Fruit fly (Drosophila melanogaster) whole organism, embryonic: ENCODE data around the gene Indy.

Experiments
- ATbp ChIP-seq: fragments of 200-800 bp; sonication (Bioruptor generic); optimal IDR thresholded peaks from 2 replicates; lab custom pipeline; 2017; ENCODE audit warnings: missing biosample characterization, mild to moderate bottlenecking, missing genetic modification characterization, missing genetic modification reagents
- Bgb ChIP-seq: fragments of 200-800 bp; sonication (Bioruptor generic); IDR thresholded peaks from 2 replicates; pipeline ENCODE4 v1.3.6; 2022; ENCODE audit warnings: missing biosample characterization, missing genetic modification characterization; ENCODE audit not compliant: partially characterized antibody
- Bteb2 ChIP-seq: fragments of 200-800 bp; sonication (Bioruptor generic); optimal IDR thresholded peaks from 2 replicates; lab custom pipeline; 2016; ENCODE audit warnings: missing biosample characterization, missing genetic modification characterization
- CG10209 ChIP-seq: fragments of 200-800 bp; sonication (Bioruptor generic); optimal IDR thresholded peaks from 3 replicates; lab custom pipeline; 2017; ENCODE audit warnings: missing biosample characterization, mild to moderate bottlenecking, missing genetic modification characterization, missing genetic modification reagents
- CG1024 ChIP-seq: fragments of 200-800 bp; sonication (Bioruptor generic); IDR thresholded peaks from 2 replicates; pipeline ENCODE4 v1.3.6; 2022; ENCODE audit warnings: missing biosample characterization, missing genetic modification characterization
- CG10267 ChIP-seq: fragments of 200-800 bp; sonication (Bioruptor generic); optimal IDR thresholded peaks from 2 replicates; lab custom pipeline; 2018; ENCODE audit warnings: missing biosample characterization, mild to moderate bottlenecking, missing genetic modification characterization, moderate library complexity
- CG10321 ChIP-seq: fragments of 200-800 bp; sonication (Bioruptor generic); IDR thresholded peaks from 2 replicates; pipeline ENCODE4 v1.3.6; 2022; ENCODE audit warnings: missing biosample characterization, missing genetic modification characterization
- CG10543 ChIP-seq: fragments of 200-800 bp; sonication (Bioruptor generic); optimal IDR thresholded peaks from 3 replicates; lab custom pipeline; 2017; ENCODE audit warnings: missing biosample characterization, mild to moderate bottlenecking, missing genetic modification characterization, moderate library complexity
- CG11560 ChIP-seq: fragments of 200-800 bp; sonication (Bioruptor generic); IDR thresholded peaks from 3 replicates; pipeline ENCODE4 v1.3.6; 2022; ENCODE audit warnings: missing biosample characterization, missing genetic modification characterization
- CG11695 ChIP-seq: fragments of 200-800 bp; sonication (Bioruptor generic); IDR thresholded peaks from 3 replicates; pipeline ENCODE4 v1.3.6; 2022; ENCODE audit warnings: missing biosample characterization, missing genetic modification characterization
- CG12299 ChIP-seq: fragments of 200-800 bp; sonication (Bioruptor generic); optimal IDR thresholded peaks from 2 replicates; lab custom pipeline; 2018; ENCODE audit warnings: missing biosample characterization, mild to moderate bottlenecking, missing genetic modification characterization
- CG12659 ChIP-seq: fragments of 200-800 bp; sonication (Bioruptor generic); optimal IDR thresholded peaks from 3 replicates; lab custom pipeline; 2017; ENCODE audit warnings: mild to moderate bottlenecking, missing biosample characterization, missing genetic modification reagents, missing genetic modification characterization
- CG14710 ChIP-seq: fragments of 200-800 bp; sonication (Bioruptor generic); optimal IDR thresholded peaks from 3 replicates; lab custom pipeline; 2019; ENCODE audit warnings: missing biosample characterization, mild to moderate bottlenecking, missing genetic modification characterization, moderate library complexity
- CG15269 ChIP-seq: fragments of 200-800 bp; sonication (Bioruptor generic); optimal IDR thresholded peaks from 2 replicates; lab custom pipeline; 2018; ENCODE audit warnings: missing biosample characterization, mild to moderate bottlenecking, missing genetic modification characterization, moderate library complexity
- CG15696 ChIP-seq: fragments of 200-800 bp; sonication (Bioruptor generic); optimal IDR thresholded peaks from 2 replicates; lab custom pipeline; 2019; ENCODE audit warnings: missing biosample characterization, mild to moderate bottlenecking, missing genetic modification characterization, moderate library complexity
- CG17361 ChIP-seq: fragments of 200-800 bp; sonication (Bioruptor generic); IDR thresholded peaks from 3 replicates; pipeline ENCODE4 v1.3.6; 2022; ENCODE audit warnings: missing biosample characterization, missing genetic modification characterization
- CG18011 ChIP-seq: fragments of 200-800 bp; sonication (Bioruptor generic); optimal IDR thresholded peaks from 2 replicates; lab custom pipeline; 2017; ENCODE audit warnings: missing biosample characterization, missing genetic modification characterization, mild to moderate bottlenecking, moderate library complexity, missing genotype
- CG3407 ChIP-seq: fragments of 200-800 bp; sonication (Bioruptor generic); optimal IDR thresholded peaks from 2 replicates; lab custom pipeline; 2018; ENCODE audit warnings: missing biosample characterization, mild to moderate bottlenecking, missing genetic modification characterization
- CG34224 ChIP-seq: fragments of 200-800 bp; sonication (Bioruptor generic); IDR thresholded peaks from 3 replicates; pipeline ENCODE4 v1.3.6; 2022; ENCODE audit warnings: missing biosample characterization, missing genetic modification characterization; ENCODE audit not compliant: partially characterized antibody
- CG4730 ChIP-seq: fragments of 200-800 bp; sonication (Bioruptor generic); IDR thresholded peaks from 2 replicates; pipeline ENCODE4 v1.3.6; 2022; ENCODE audit warnings: missing biosample characterization, missing genetic modification characterization
- CG8281 ChIP-seq: fragments of 200-800 bp; sonication (Bioruptor generic); optimal IDR thresholded peaks from 2 replicates; lab custom pipeline; 2018; ENCODE audit warnings: missing biosample characterization, mild to moderate bottlenecking, missing genetic modification characterization, moderate library complexity
- CG8478 ChIP-seq: fragments of >200 bp; optimal IDR thresholded peaks from 2 replicates; lab custom pipeline; 2018
- Dbx ChIP-seq: fragments of 200-800 bp; sonication (Bioruptor generic); IDR thresholded peaks from 3 replicates; pipeline ENCODE4 v1.3.6; 2022; ENCODE audit warnings: missing biosample characterization, missing genetic modification characterization
- E2f2 ChIP-seq: fragments of 200-800 bp; sonication (Bioruptor generic); IDR thresholded peaks from 2 replicates; pipeline ENCODE4 v1.3.6; 2022; ENCODE audit warnings: missing biosample characterization, missing genetic modification characterization
- Ets97D ChIP-seq: fragments of 200-800 bp; sonication (Bioruptor generic); optimal IDR thresholded peaks from 3 replicates; lab custom pipeline; 2016; ENCODE audit warnings: missing biosample characterization, missing genetic modification characterization
- Fer3 ChIP-seq: fragments of 200-800 bp; sonication (Bioruptor generic); optimal IDR thresholded peaks from 2 replicates; lab custom pipeline; 2018; ENCODE audit warnings: missing biosample characterization, mild to moderate bottlenecking, missing genetic modification characterization, moderate library complexity
- Hey ChIP-seq: fragments of 200-800 bp; sonication (Bioruptor generic); optimal IDR thresholded peaks from 3 replicates; lab custom pipeline; 2018; ENCODE audit warnings: missing biosample characterization, mild to moderate bottlenecking, missing genetic modification characterization
- MTF-1 ChIP-seq: fragments of 200-800 bp; sonication (Bioruptor generic); optimal IDR thresholded peaks from 2 replicates; lab custom pipeline; 2018; ENCODE audit warnings: missing biosample characterization, mild to moderate bottlenecking, missing genetic modification characterization, borderline replicate concordance
- Med ChIP-seq: fragments of 200-800 bp; sonication (Bioruptor generic); peaks from one replicate; lab custom pipeline; 2016; ENCODE audit warnings: missing biosample characterization, missing genetic modification characterization, mild to moderate bottlenecking, inconsistent platforms, moderate library complexity
- NFAT ChIP-seq: fragments of 200-800 bp; sonication (Bioruptor generic); IDR thresholded peaks from 2 replicates; pipeline ENCODE4 v1.3.6; 2022; ENCODE audit warnings: missing biosample characterization, missing genetic modification characterization
- Nf-YC ChIP-seq: fragments of 200-800 bp; optimal IDR thresholded peaks from 3 replicates; lab custom pipeline; 2019; ENCODE audit warnings: missing biosample characterization, mild to moderate bottlenecking, missing genetic modification characterization, moderate library complexity
- Side ChIP-seq: fragments of 200-800 bp; sonication (Bioruptor generic); optimal IDR thresholded peaks from 2 replicates; lab custom pipeline; 2016; ENCODE audit warnings: missing biosample characterization, missing genetic modification characterization
- Spps ChIP-seq: fragments of 200-800 bp; sonication (Bioruptor generic); optimal IDR thresholded peaks from 2 replicates; lab custom pipeline; 2018; ENCODE audit warnings: missing biosample characterization, mild to moderate bottlenecking, missing genetic modification characterization
- cad ChIP-seq: fragments of >200 bp; optimal IDR thresholded peaks from 2 replicates; lab custom pipeline; 2017; ENCODE audit warnings: missing biosample characterization, missing genetic modification characterization
- dpn ChIP-seq, 2 experiments: fragments of 200-800 bp; sonication (Bioruptor generic); optimal IDR thresholded peaks; 3 replicates each; lab custom pipeline; 2016; ENCODE audit warnings: missing biosample characterization in 2 of 2, missing genetic modification characterization in 2 of 2
- ftz-f1 ChIP-seq: fragments of 200-800 bp; sonication (Bioruptor generic); optimal IDR thresholded peaks from 2 replicates; lab custom pipeline; 2016; ENCODE audit warnings: missing biosample characterization, missing genetic modification characterization
- gcm ChIP-seq: fragments of 200-800 bp; sonication (Bioruptor generic); optimal IDR thresholded peaks from 2 replicates; lab custom pipeline; 2019; ENCODE audit warnings: missing biosample characterization, mild to moderate bottlenecking, missing genetic modification characterization, moderate library complexity
- grn ChIP-seq: fragments of 200-800 bp; sonication (Bioruptor generic); optimal IDR thresholded peaks from 3 replicates; lab custom pipeline; 2017; ENCODE audit warnings: missing biosample characterization, missing genetic modification characterization
- jing ChIP-seq: fragments of 200-800 bp; sonication (Bioruptor generic); optimal IDR thresholded peaks from 2 replicates; lab custom pipeline; 2018; ENCODE audit warnings: missing biosample characterization, mild to moderate bottlenecking, missing genetic modification characterization
- kni ChIP-seq: fragments of 200-800 bp; sonication (Bioruptor generic); optimal IDR thresholded peaks from 3 replicates; lab custom pipeline; 2017; ENCODE audit warnings: mild to moderate bottlenecking, missing biosample characterization, missing genetic modification reagents, missing genetic modification characterization
- lab ChIP-seq: fragments of 200-800 bp; sonication (Bioruptor generic); optimal IDR thresholded peaks from 3 replicates; lab custom pipeline; 2017; ENCODE audit warnings: missing biosample characterization, missing genetic modification characterization, mild to moderate bottlenecking, moderate library complexity, missing genetic modification reagents
- lov ChIP-seq, 2 experiments: fragments of 200-800 bp in 1 of 2; fragments of >200 bp in 1 of 2; sonication (Bioruptor generic) in 1 of 2; IDR thresholded peaks in 1 of 2; optimal IDR thresholded peaks in 1 of 2; 2 replicates in 1 of 2; 3 replicates in 1 of 2; pipeline versions ENCODE4 v1.3.6 to Lab custom; 2017 to 2022; ENCODE audit warnings: missing biosample characterization in 1 of 2, missing genetic modification characterization in 1 of 2
- onecut ChIP-seq: fragments of 200-800 bp; sonication (Bioruptor generic); IDR thresholded peaks from 2 replicates; pipeline ENCODE4 v1.3.6; 2022; ENCODE audit warnings: missing biosample characterization, missing genetic modification characterization
- rib ChIP-seq: fragments of 200-800 bp; sonication (Bioruptor generic); IDR thresholded peaks from 2 replicates; pipeline ENCODE4 v1.3.6; 2022; ENCODE audit warnings: missing biosample characterization, missing genetic modification characterization

Indy gene

dm6 chr3L:18817264-18817894 is 28.7 kb downstream of the Indy start (continued):
- peak; percentile 28 for TF ChIP-seq Bgb (GFP tag; lab: Robert Waterston, UW)
- TF ChIP-seq, all 482 proteins: peak for 36

- TF ChIP-seq Hey (tag; lab: Kevin White, UChicago) (no peak), ftz-f1 (GFP tag; lab: Kevin White, UChicago) (no peak), Med (GFP tag; lab: Kevin White, UChicago) (peak; percentile 66), lov (optimal IDR thresholded peaks at IDR 0.05; lab: Kevin White, UChicago) (no peak), lov (GFP tag; IDR thresholded peaks at IDR 0.05; lab: Robert Waterston, UW) (no peak), CG10209 (GFP tag; lab: Kevin White, UChicago) (no peak)
These were observed 29.3 kb downstream of the Indy start for dm6 chr3L:18816719-18817118.

DNA sequence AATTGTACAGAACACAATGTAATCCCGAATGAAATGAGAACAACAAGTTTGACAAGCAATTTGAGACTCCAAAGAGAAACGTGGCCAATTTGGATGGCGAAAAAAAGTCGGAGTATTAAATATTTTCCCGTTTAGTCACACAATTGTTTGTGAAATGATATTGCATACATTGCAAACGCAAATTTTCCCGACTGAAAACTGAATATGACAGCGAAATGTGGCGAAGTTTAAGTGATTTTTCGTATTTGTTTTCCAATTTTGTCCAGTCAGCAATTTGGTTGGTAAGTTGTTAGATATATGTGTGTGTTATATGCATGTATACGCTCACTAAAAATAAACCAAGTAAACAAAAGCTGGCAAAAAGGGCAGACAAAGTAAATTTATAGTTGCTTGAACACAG is 29.9 kb downstream of the Indy start:
- no peak for TF ChIP-seq Side
- TF ChIP-seq ATbp (GFP tag; lab: Kevin White, UChicago), result no peak
- no peak for TF ChIP-seq CG15269 (tag; lab: Kevin White, UChicago)
- TF ChIP-seq onecut (GFP tag; lab: Robert Waterston, UW), result no peak
- TF ChIP-seq Ets97D (GFP tag; lab: Kevin White, UChicago), result no peak
- no peak for TF ChIP-seq kni
- no peak for TF ChIP-seq CG11560 (tag; lab: Robert Waterston, UW)
- TF ChIP-seq NFAT (GFP tag; lab: Robert Waterston, UW), result no peak
- TF ChIP-seq rib (GFP tag; lab: Robert Waterston, UW), result no peak
- TF ChIP-seq dpn (GFP tag; optimal IDR thresholded peaks at IDR 0.05; lab: Kevin White, UChicago), result no peak
- TF ChIP-seq gcm, result no peak
- TF ChIP-seq Dbx (GFP tag; lab: Robert Waterston, UW), result no peak
- no peak for TF ChIP-seq cad (GFP tag; lab: Kevin White, UChicago)
- no peak for TF ChIP-seq CG34224 (GFP tag; lab: Robert Waterston, UW)
- TF ChIP-seq CG8478 (lab: Kevin White, UChicago), result no peak
- no peak for TF ChIP-seq CG17361 (GFP tag; lab: Robert Waterston, UW)
- no peak for TF ChIP-seq Spps (tag; lab: Kevin White, UChicago)
- no peak for TF ChIP-seq CG12659 (GFP tag; lab: Kevin White, UChicago)

- peak; percentile 77 for TF ChIP-seq CG3407 (GFP tag; lab: Kevin White, UChicago)
- peak; percentile 94 for TF ChIP-seq Med (GFP tag; lab: Kevin White, UChicago)
- TF ChIP-seq CG4730 (GFP tag; lab: Robert Waterston, UW), result no peak
- peak; percentile 82 for TF ChIP-seq MTF-1 (GFP tag; lab: Kevin White, UChicago)
- TF ChIP-seq CG8281 (tag; lab: Kevin White, UChicago), result peak; percentile 30
- TF ChIP-seq CG15696 (tag; lab: Kevin White, UChicago), result peak; percentile 70
- TF ChIP-seq CG11695 (GFP tag; lab: Robert Waterston, UW), result peak; percentile 67; the same call in 2 of the 3 replicates
- TF ChIP-seq lab (GFP tag; lab: Kevin White, UChicago), result peak; percentile 88
- TF ChIP-seq CG18011 (GFP tag; lab: Kevin White, UChicago), result peak; percentile 47
- TF ChIP-seq Bteb2 (GFP tag; lab: Kevin White, UChicago), result peak; percentile 55
- TF ChIP-seq CG1024 (GFP tag; lab: Robert Waterston, UW), result no peak; the same call in 1 of the 2 replicates
- TF ChIP-seq CG12299 (tag; lab: Kevin White, UChicago), result peak; percentile 5
- TF ChIP-seq jing, result no peak
- TF ChIP-seq CG14710, result peak; percentile 45
- TF ChIP-seq Nf-YC, result peak; percentile 63
- peak; percentile 37; the same call in 1 of the 2 replicates for TF ChIP-seq E2f2 (GFP tag; lab: Robert Waterston, UW)
- TF ChIP-seq Fer3, result peak; percentile 64
- peak; percentile 91 for TF ChIP-seq CG10321 (GFP tag; lab: Robert Waterston, UW)
- TF ChIP-seq CG10543 (GFP tag; lab: Kevin White, UChicago), result peak; percentile 87
- TF ChIP-seq grn (GFP tag; lab: Kevin White, UChicago), result peak; percentile 80
- peak; percentile 22 for TF ChIP-seq CG10267 (tag; lab: Kevin White, UChicago)
These were observed 32.0 kb downstream of the Indy start for dm6 chr3L:18813963-18814647.
